Fruit fly (Drosophila melanogaster) whole organism, embryonic: ENCODE results near the gene Rab6.
A peak's percentile ranks its signal among the peaks of the same experiment; 100 is the strongest.

Experiments used
- CG1024 ChIP-seq: fragments of 200-800 bp; sonication (Bioruptor generic); IDR thresholded peaks from 2 replicates; pipeline ENCODE4 v1.3.6; 2022; ENCODE audit warnings: missing biosample characterization, missing genetic modification characterization
- CG10565 ChIP-seq: fragments of 200-800 bp; sonication (Bioruptor generic); optimal IDR thresholded peaks from 3 replicates; lab custom pipeline; 2016; ENCODE audit warnings: missing biosample characterization, mild to moderate bottlenecking, missing genetic modification characterization
- CG10654 ChIP-seq: fragments of 200-800 bp; sonication (Bioruptor generic); optimal IDR thresholded peaks from 2 replicates; lab custom pipeline; 2016; ENCODE audit warnings: missing biosample characterization, missing genetic modification characterization
- CG11093 ChIP-seq: fragments of 200-800 bp; sonication (Bioruptor generic); IDR thresholded peaks from 3 replicates; pipeline ENCODE4 v1.3.6; 2022; ENCODE audit warnings: missing biosample characterization, missing genetic modification characterization
- CG12236 ChIP-seq: fragments of 200-800 bp; sonication (Bioruptor generic); optimal IDR thresholded peaks from 2 replicates; lab custom pipeline; 2016; ENCODE audit warnings: missing biosample characterization, missing genetic modification characterization
- CG13894 ChIP-seq: fragments of 200-800 bp; sonication (Bioruptor generic); optimal IDR thresholded peaks from 3 replicates; lab custom pipeline; 2018; ENCODE audit warnings: missing biosample characterization, mild to moderate bottlenecking, missing genetic modification characterization, moderate library complexity
- CG15514 ChIP-seq: fragments of 200-800 bp; sonication (Bioruptor generic); optimal IDR thresholded peaks from 3 replicates; lab custom pipeline; 2017; ENCODE audit warnings: missing biosample characterization, missing genetic modification characterization, mild to moderate bottlenecking, moderate library complexity, missing genetic modification reagents
- CG15601 ChIP-seq: fragments of 200-800 bp; sonication (Bioruptor generic); optimal IDR thresholded peaks from 3 replicates; lab custom pipeline; 2019; ENCODE audit warnings: missing biosample characterization, mild to moderate bottlenecking, missing genetic modification characterization, moderate library complexity
- CG2712 ChIP-seq: fragments of 200-800 bp; optimal IDR thresholded peaks from 3 replicates; lab custom pipeline; 2019; ENCODE audit warnings: missing biosample characterization, mild to moderate bottlenecking, missing genetic modification characterization, moderate library complexity
- CG32772 ChIP-seq: fragments of 200-800 bp; sonication (Bioruptor generic); IDR thresholded peaks from 2 replicates; pipeline ENCODE4 v1.3.6; 2022; ENCODE audit warnings: missing biosample characterization, missing genetic modification characterization
- CG3407 ChIP-seq: fragments of 200-800 bp; sonication (Bioruptor generic); optimal IDR thresholded peaks from 2 replicates; lab custom pipeline; 2018; ENCODE audit warnings: missing biosample characterization, mild to moderate bottlenecking, missing genetic modification characterization
- CG4360 ChIP-seq: fragments of 200-800 bp; sonication (Bioruptor generic); IDR thresholded peaks from 2 replicates; pipeline ENCODE4 v1.3.6; 2022; ENCODE audit warnings: missing biosample characterization, missing genetic modification characterization
- CG6254 ChIP-seq: fragments of 200-800 bp; sonication (Bioruptor generic); optimal IDR thresholded peaks from 3 replicates; lab custom pipeline; 2017; ENCODE audit warnings: mild to moderate bottlenecking, missing biosample characterization, missing genetic modification reagents, missing genetic modification characterization
- CG8290 ChIP-seq, 3 experiments: fragments of 200-800 bp; sonication (Bioruptor generic); optimal IDR thresholded peaks; 2 replicates each; lab custom pipeline; 2016 to 2019; ENCODE audit warnings: missing biosample characterization in 3 of 3, missing genetic modification characterization in 3 of 3, mild to moderate bottlenecking in 2 of 3, moderate library complexity in 1 of 3
- D ChIP-seq, 2 experiments: fragments of 200-800 bp in 1 of 2; fragments of >200 bp in 1 of 2; sonication (Bioruptor generic) in 1 of 2; optimal IDR thresholded peaks; 2 replicates in 1 of 2; 3 replicates in 1 of 2; lab custom pipeline; 2017; ENCODE audit warnings: mild to moderate bottlenecking in 1 of 2, missing biosample characterization in 1 of 2, missing genetic modification characterization in 1 of 2, missing genetic modification reagents in 1 of 2
- Ets97D ChIP-seq: fragments of 200-800 bp; sonication (Bioruptor generic); optimal IDR thresholded peaks from 3 replicates; lab custom pipeline; 2016; ENCODE audit warnings: missing biosample characterization, missing genetic modification characterization
- Hand ChIP-seq: fragments of 200-800 bp; sonication (Bioruptor generic); optimal IDR thresholded peaks from 2 replicates; lab custom pipeline; 2017; ENCODE audit warnings: mild to moderate bottlenecking, missing biosample characterization, missing genetic modification reagents, missing genetic modification characterization
- HmgD ChIP-seq: fragments of 200-800 bp; sonication (Bioruptor generic); optimal IDR thresholded peaks from 3 replicates; lab custom pipeline; 2016; ENCODE audit warnings: missing biosample characterization, missing genetic modification characterization
- Lpt ChIP-seq: fragments of >200 bp; optimal IDR thresholded peaks from 2 replicates; lab custom pipeline; 2018; ENCODE audit warnings: missing biosample characterization, missing genetic modification characterization
- Nf-YB ChIP-seq: fragments of 200-800 bp; sonication (Bioruptor generic); optimal IDR thresholded peaks from 3 replicates; lab custom pipeline; 2019; ENCODE audit warnings: missing biosample characterization, mild to moderate bottlenecking, missing genetic modification characterization, moderate library complexity
- Sry-β ChIP-seq: fragments of 200-800 bp; sonication (Bioruptor generic); optimal IDR thresholded peaks from 2 replicates; lab custom pipeline; 2018; ENCODE audit warnings: missing biosample characterization, mild to moderate bottlenecking, missing genetic modification characterization, moderate library complexity
- Tbp ChIP-seq: fragments of >200 bp; optimal IDR thresholded peaks from 2 replicates; lab custom pipeline; 2018; ENCODE audit warnings: missing biosample characterization, missing genetic modification characterization
- Trl ChIP-seq, 3 experiments: fragments of >200 bp in 2 of 3; fragments of 200-800 bp in 1 of 3; sonication (Bioruptor generic) in 1 of 3; optimal IDR thresholded peaks; 2 replicates in 1 of 3; 3 replicates in 2 of 3; lab custom pipeline; 2016 to 2017; ENCODE audit warnings: missing biosample characterization in 1 of 3, missing genetic modification characterization in 1 of 3
- aop ChIP-seq: fragments of 200-800 bp; sonication (Bioruptor generic); IDR thresholded peaks from 2 replicates; pipeline ENCODE4 v1.3.6; 2022; ENCODE audit warnings: missing biosample characterization, missing genetic modification characterization
- cg ChIP-seq: fragments of 200-800 bp; sonication (Bioruptor generic); optimal IDR thresholded peaks from 3 replicates; lab custom pipeline; 2019; ENCODE audit warnings: missing biosample characterization, mild to moderate bottlenecking, missing genetic modification characterization, moderate library complexity
- crol ChIP-seq: fragments of 200-800 bp; sonication (Bioruptor generic); IDR thresholded peaks from 2 replicates; pipeline ENCODE4 v1.3.6; 2022; ENCODE audit warnings: missing biosample characterization, missing genetic modification characterization
- dati ChIP-seq: fragments of 200-800 bp; sonication (Bioruptor generic); IDR thresholded peaks from 2 replicates; pipeline ENCODE4 v1.3.6; 2022; ENCODE audit warnings: missing biosample characterization, missing genetic modification characterization
- dimm ChIP-seq: fragments of 200-800 bp; sonication (Bioruptor generic); IDR thresholded peaks from 2 replicates; pipeline ENCODE4 v1.3.6; 2022; ENCODE audit warnings: missing biosample characterization, missing genetic modification characterization
- en ChIP-seq: fragments of 200-800 bp; sonication (Bioruptor generic); optimal IDR thresholded peaks from 2 replicates; lab custom pipeline; 2016; ENCODE audit warnings: missing biosample characterization, missing genetic modification characterization
- fd96Cb ChIP-seq: fragments of 200-800 bp; sonication (Bioruptor generic); optimal IDR thresholded peaks from 2 replicates; lab custom pipeline; 2018; ENCODE audit warnings: missing biosample characterization, mild to moderate bottlenecking, missing genetic modification characterization, moderate library complexity
- fru ChIP-seq: fragments of >200 bp; optimal IDR thresholded peaks from 2 replicates; lab custom pipeline; 2017
- fu2 ChIP-seq: fragments of 200-800 bp; sonication (Bioruptor generic); optimal IDR thresholded peaks from 2 replicates; lab custom pipeline; 2016; ENCODE audit warnings: missing biosample characterization, missing genetic modification characterization
- gsb ChIP-seq: fragments of 200-800 bp; sonication (Bioruptor generic); IDR thresholded peaks from 2 replicates; pipeline ENCODE4 v1.3.6; 2022; ENCODE audit warnings: missing biosample characterization, missing genetic modification characterization
- jigr1 ChIP-seq: fragments of 200-800 bp; sonication (Bioruptor generic); IDR thresholded peaks from 3 replicates; pipeline ENCODE4 v1.3.6; 2022; ENCODE audit warnings: missing biosample characterization, missing genetic modification characterization
- kah ChIP-seq: fragments of 200-800 bp; sonication (Bioruptor generic); optimal IDR thresholded peaks from 2 replicates; lab custom pipeline; 2018; ENCODE audit warnings: missing biosample characterization, mild to moderate bottlenecking, missing genetic modification characterization
- kay ChIP-seq: fragments of 200-800 bp; sonication (Bioruptor generic); optimal IDR thresholded peaks from 2 replicates; lab custom pipeline; 2016; ENCODE audit warnings: missing biosample characterization, missing genetic modification characterization
- ken ChIP-seq: fragments of 200-800 bp; sonication (Bioruptor generic); IDR thresholded peaks from 3 replicates; pipeline ENCODE4 v1.3.6; 2022; ENCODE audit warnings: missing biosample characterization, missing genetic modification characterization
- lab ChIP-seq: fragments of 200-800 bp; sonication (Bioruptor generic); optimal IDR thresholded peaks from 3 replicates; lab custom pipeline; 2017; ENCODE audit warnings: missing biosample characterization, missing genetic modification characterization, mild to moderate bottlenecking, moderate library complexity, missing genetic modification reagents
- odd ChIP-seq: fragments of 200-800 bp; sonication (Bioruptor generic); optimal IDR thresholded peaks from 2 replicates; lab custom pipeline; 2017; ENCODE audit warnings: missing biosample characterization, mild to moderate bottlenecking, missing genetic modification characterization
- phol ChIP-seq: fragments of 200-800 bp; sonication (Bioruptor generic); optimal IDR thresholded peaks from 3 replicates; lab custom pipeline; 2018; ENCODE audit warnings: missing biosample characterization, mild to moderate bottlenecking, missing genetic modification characterization, moderate library complexity
- pros ChIP-seq: fragments of 200-800 bp; sonication (Bioruptor generic); optimal IDR thresholded peaks from 3 replicates; lab custom pipeline; 2019; ENCODE audit warnings: missing biosample characterization, mild to moderate bottlenecking, missing genetic modification characterization, moderate library complexity
- run ChIP-seq: fragments of 200-800 bp; sonication (Bioruptor generic); optimal IDR thresholded peaks from 3 replicates; lab custom pipeline; 2018; ENCODE audit warnings: missing biosample characterization, mild to moderate bottlenecking, missing genetic modification characterization
- sc ChIP-seq, 3 experiments: fragments of >200 bp in 2 of 3; fragments of 200-800 bp in 1 of 3; sonication (Bioruptor generic) in 1 of 3; optimal IDR thresholded peaks; 2 replicates in 2 of 3; 3 replicates in 1 of 3; lab custom pipeline; 2017; ENCODE audit warnings: mild to moderate bottlenecking in 1 of 3, missing biosample characterization in 1 of 3, missing genetic modification characterization in 1 of 3, missing genetic modification reagents in 1 of 3
- sna ChIP-seq: fragments of 200-800 bp; sonication (Bioruptor generic); IDR thresholded peaks from 2 replicates; pipeline ENCODE4 v1.3.6; 2022; ENCODE audit warnings: missing biosample characterization, missing genetic modification characterization; ENCODE audit not compliant: partially characterized antibody
- so ChIP-seq: fragments of 200-800 bp; sonication (Bioruptor generic); IDR thresholded peaks from 3 replicates; pipeline ENCODE4 v1.3.6; 2022; ENCODE audit warnings: missing biosample characterization, missing genetic modification characterization
- stc ChIP-seq: fragments of 200-800 bp; sonication (Bioruptor generic); IDR thresholded peaks from 2 replicates; pipeline ENCODE4 v1.3.6; 2022; ENCODE audit warnings: missing biosample characterization, missing genetic modification characterization
- stwl ChIP-seq: fragments of 200-800 bp; sonication (Bioruptor generic); optimal IDR thresholded peaks from 3 replicates; lab custom pipeline; 2018; ENCODE audit warnings: missing biosample characterization, mild to moderate bottlenecking, missing genetic modification characterization, moderate library complexity
- tll ChIP-seq, 2 experiments: fragments of 200-800 bp in 1 of 2; fragments of >200 bp in 1 of 2; sonication (Bioruptor generic) in 1 of 2; optimal IDR thresholded peaks; 2 replicates each; lab custom pipeline; 2017 to 2019; ENCODE audit warnings: missing biosample characterization in 2 of 2, missing genetic modification characterization in 2 of 2, mild to moderate bottlenecking in 1 of 2, moderate library complexity in 1 of 2

Gene Rab6

DNA sequence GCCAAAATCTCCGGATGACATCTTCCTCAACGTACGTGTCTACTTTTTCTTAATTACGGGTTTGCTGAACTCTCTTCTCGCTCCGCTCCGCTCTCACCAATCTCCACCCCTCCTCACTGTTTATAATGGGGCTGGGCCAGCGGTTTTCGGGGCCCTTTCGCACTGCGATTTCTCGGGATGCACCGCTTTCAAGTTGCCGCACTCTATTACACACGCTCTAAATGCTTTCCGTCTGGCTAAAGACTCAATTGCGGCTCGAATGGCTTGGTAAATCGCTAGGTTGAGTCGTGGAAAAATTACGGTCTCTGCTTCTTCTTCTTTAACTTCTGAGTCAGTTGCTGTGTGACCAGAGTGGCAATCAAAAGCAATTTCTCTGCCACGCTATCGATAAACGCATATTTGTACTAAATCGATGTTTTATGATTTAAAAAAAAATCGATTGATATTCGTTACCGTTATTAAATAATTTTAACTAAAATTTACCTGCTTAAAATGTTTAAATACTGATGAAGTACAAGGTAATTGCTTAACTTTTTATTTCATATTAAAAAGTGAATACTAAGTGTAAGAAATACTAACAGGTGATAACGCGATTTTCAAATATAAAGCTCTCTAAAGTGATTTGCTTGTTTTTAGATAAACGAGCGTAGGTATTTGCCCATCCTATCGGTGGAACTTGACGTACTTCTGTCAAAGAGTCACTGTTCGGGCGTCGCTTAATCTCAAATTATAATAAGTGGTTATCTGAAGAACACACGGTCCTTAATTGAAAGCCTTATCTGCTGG is at the start of gene Rab6, which contains the start of gene Phae1 (continued):
- TF ChIP-seq jigr1 (GFP tag; lab: Robert Waterston, UW), result no peak
- TF ChIP-seq fru (lab: Kevin White, UChicago), result no peak
- no peak for TF ChIP-seq Sry-β (GFP tag; lab: Kevin White, UChicago)
- TF ChIP-seq CG6254, result no peak
- peak; percentile 55 for TF ChIP-seq Ets97D
- no peak for TF ChIP-seq ken (GFP tag; lab: Robert Waterston, UW)
- TF ChIP-seq tll (GFP tag; optimal IDR thresholded peaks at IDR 0.05; lab: Kevin White, UChicago), result peak in 1 of 2 experiments; percentile 40
- no peak for TF ChIP-seq CG3407 (GFP tag; lab: Kevin White, UChicago)
- TF ChIP-seq cg (GFP tag; lab: Kevin White, UChicago), result no peak
- no peak for TF ChIP-seq D (optimal IDR thresholded peaks at IDR 0.05; lab: Kevin White, UChicago)
- TF ChIP-seq D (GFP tag; optimal IDR thresholded peaks at IDR 0.05; lab: Kevin White, UChicago), result no peak
- TF ChIP-seq pros (GFP tag; lab: Kevin White, UChicago), result peak; percentile 6
- no peak for TF ChIP-seq CG4360 (GFP tag; lab: Robert Waterston, UW)
- no peak for TF ChIP-seq Tbp (GFP tag; lab: Kevin White, UChicago)
- TF ChIP-seq dimm (GFP tag; lab: Robert Waterston, UW), result no peak
- TF ChIP-seq CG10654 (GFP tag; lab: Kevin White, UChicago), result no peak
- TF ChIP-seq fu2, result no peak
- TF ChIP-seq crol (GFP tag; lab: Robert Waterston, UW), result peak; percentile 83
- no peak for TF ChIP-seq CG11093
- TF ChIP-seq en (GFP tag; lab: Kevin White, UChicago), result no peak
- no peak for TF ChIP-seq Hand (GFP tag; lab: Kevin White, UChicago)
- TF ChIP-seq kah (GFP tag; lab: Kevin White, UChicago), result no peak
- TF ChIP-seq fd96Cb, result no peak
- peak; percentile 13 for TF ChIP-seq Nf-YB
- no peak for TF ChIP-seq gsb (GFP tag; lab: Robert Waterston, UW)
- TF ChIP-seq CG2712 (tag; lab: Kevin White, UChicago), result peak; percentile 34
- peak; percentile 22 for TF ChIP-seq CG15601 (tag; lab: Kevin White, UChicago)
- TF ChIP-seq sc (optimal IDR thresholded peaks at IDR 0.05; lab: Kevin White, UChicago), result no peak
- no peak for TF ChIP-seq sc (GFP tag; optimal IDR thresholded peaks at IDR 0.05; lab: Kevin White, UChicago)
- TF ChIP-seq CG32772 (GFP tag; lab: Robert Waterston, UW), result no peak
- TF ChIP-seq sna, result peak; percentile 77
- TF ChIP-seq CG15514, result peak; percentile 35
- TF ChIP-seq aop (GFP tag; lab: Robert Waterston, UW), result no peak
- TF ChIP-seq stwl (tag; lab: Kevin White, UChicago), result peak; percentile 98
- no peak for TF ChIP-seq run (tag; lab: Kevin White, UChicago)
- no peak for TF ChIP-seq CG13894 (tag; lab: Kevin White, UChicago)
- TF ChIP-seq HmgD (GFP tag; lab: Kevin White, UChicago), result no peak
- TF ChIP-seq CG12236 (GFP tag; lab: Kevin White, UChicago), result no peak
- no peak for TF ChIP-seq odd (GFP tag; lab: Kevin White, UChicago)
- TF ChIP-seq dati (GFP tag; lab: Robert Waterston, UW), result no peak
- TF ChIP-seq so (GFP tag; lab: Robert Waterston, UW), result no peak
- no peak for TF ChIP-seq CG1024 (GFP tag; lab: Robert Waterston, UW)
- no peak; the same call in 1 of the 2 replicates for TF ChIP-seq stc
- TF ChIP-seq Lpt (GFP tag; lab: Kevin White, UChicago), result no peak
- no peak for TF ChIP-seq CG10565 (GFP tag; lab: Kevin White, UChicago)
- peak; percentile 27 for TF ChIP-seq phol (tag; lab: Kevin White, UChicago)
- peak; percentile 59 for TF ChIP-seq CG8290 (GFP tag; optimal IDR thresholded peaks at IDR 0.05; lab: Kevin White, UChicago)
- TF ChIP-seq CG8290 (tag; optimal IDR thresholded peaks at IDR 0.05; lab: Kevin White, UChicago), result no peak
- TF ChIP-seq lab, result no peak
- TF ChIP-seq kay (GFP tag; lab: Kevin White, UChicago), result peak; percentile 94
- peak; percentile 66 to 68 for TF ChIP-seq Trl (optimal IDR thresholded peaks at IDR 0.05; lab: Kevin White, UChicago)
- no peak for TF ChIP-seq Trl (GFP tag; optimal IDR thresholded peaks at IDR 0.05; lab: Kevin White, UChicago)
